Fruit fly (Drosophila melanogaster): Measurements from ENCODE around the gene RpS17.

RpS17 gene

dm6 chr3L:9384445-9385079, 45.1 kb downstream of the RpS17 start:
- no peak for TF ChIP-seq CG8478 (optimal IDR thresholded peaks at IDR 0.05)
- no peak for TF ChIP-seq CTCF (optimal IDR thresholded peaks at IDR 0.05)

dm6 chr3L:9383345-9384075, 46.1 kb downstream of the RpS17 start, which contains the start of gene Hsp27:
Gene Hsp27 (plus strand): TSS chr3L:9384063.
- no peak for TF ChIP-seq CG8478 (optimal IDR thresholded peaks at IDR 0.05)
- TF ChIP-seq CTCF (optimal IDR thresholded peaks at IDR 0.05), result no peak

dm6 chr3L:9381602-9382001, 48.0 kb downstream of the RpS17 start, which contains the start of gene Hsp23:
Gene Hsp23 (plus strand): TSS chr3L:9381882.
- TF ChIP-seq CTCF (optimal IDR thresholded peaks at IDR 0.05) (no peak), CG8478 (optimal IDR thresholded peaks at IDR 0.05) (no peak)

dm6 chr3L:9380344-9380849, 49.2 kb downstream of the RpS17 start:
- TF ChIP-seq CTCF (optimal IDR thresholded peaks at IDR 0.05) (no peak), CG8478 (optimal IDR thresholded peaks at IDR 0.05) (no peak)

- TF ChIP-seq CG8478 (optimal IDR thresholded peaks at IDR 0.05) (no peak), CTCF (optimal IDR thresholded peaks at IDR 0.05) (no peak)
Observed at dm6 chr3L:9379484-9380343, 49.9 kb downstream of the RpS17 start, which contains the start of gene Hsp67Ba. Gene Hsp67Ba (minus strand): TSS chr3L:9379534.
